Fruit fly (Drosophila melanogaster) whole organism: Measurements from ENCODE around the gene CG12446.

ENCODE experiments used
- psq ChIP-seq: fragments of >200 bp; optimal IDR thresholded peaks from 2 replicates; lab custom pipeline; 2017
- usp ChIP-seq: fragments of >200 bp; optimal IDR thresholded peaks from 2 replicates; lab custom pipeline; 2017; ENCODE audit warnings: missing biosample characterization, missing genetic modification characterization, mixed read lengths

dm6 chrX:22858076-22858475, 46.3 kb upstream of the CG12446 start:
- no peak for TF ChIP-seq usp (GFP tag; lab: Kevin White, UChicago)
- no peak for TF ChIP-seq psq
